Worm (Caenorhabditis elegans): ENCODE measurements around the gene F14F8.8.

DNA sequence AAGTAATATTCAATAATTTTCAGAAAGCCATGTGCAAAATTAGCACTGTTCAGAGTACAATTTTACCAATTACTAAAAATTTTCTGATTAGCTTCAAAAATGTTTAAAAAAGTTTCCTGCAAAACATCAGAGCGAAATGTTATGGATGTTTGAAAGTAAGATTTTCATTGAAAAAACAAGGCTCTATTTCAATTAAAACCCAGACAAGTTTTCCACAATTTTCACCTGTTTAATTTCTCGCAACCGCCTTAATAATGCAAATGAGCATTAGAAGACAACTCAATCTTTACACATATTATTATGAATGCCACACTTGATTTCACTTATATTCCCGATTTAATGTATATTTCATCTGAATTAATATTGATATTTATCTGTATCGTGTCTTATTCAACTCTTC is 22.4 kb upstream of the F14F8.8 start, which contains the start of gene srz-101:
- no peak for TF ChIP-seq W03F9.2 (tag; optimal IDR thresholded peaks at IDR 0.05)
- TF ChIP-seq him-1 (tag; optimal IDR thresholded peaks at IDR 0.05) = no peak
- TF ChIP-seq dao-5 (tag; optimal IDR thresholded peaks at IDR 0.05) = no peak
